Fruit fly (Drosophila melanogaster): ENCODE measurements around the gene CG34384.

DNA sequence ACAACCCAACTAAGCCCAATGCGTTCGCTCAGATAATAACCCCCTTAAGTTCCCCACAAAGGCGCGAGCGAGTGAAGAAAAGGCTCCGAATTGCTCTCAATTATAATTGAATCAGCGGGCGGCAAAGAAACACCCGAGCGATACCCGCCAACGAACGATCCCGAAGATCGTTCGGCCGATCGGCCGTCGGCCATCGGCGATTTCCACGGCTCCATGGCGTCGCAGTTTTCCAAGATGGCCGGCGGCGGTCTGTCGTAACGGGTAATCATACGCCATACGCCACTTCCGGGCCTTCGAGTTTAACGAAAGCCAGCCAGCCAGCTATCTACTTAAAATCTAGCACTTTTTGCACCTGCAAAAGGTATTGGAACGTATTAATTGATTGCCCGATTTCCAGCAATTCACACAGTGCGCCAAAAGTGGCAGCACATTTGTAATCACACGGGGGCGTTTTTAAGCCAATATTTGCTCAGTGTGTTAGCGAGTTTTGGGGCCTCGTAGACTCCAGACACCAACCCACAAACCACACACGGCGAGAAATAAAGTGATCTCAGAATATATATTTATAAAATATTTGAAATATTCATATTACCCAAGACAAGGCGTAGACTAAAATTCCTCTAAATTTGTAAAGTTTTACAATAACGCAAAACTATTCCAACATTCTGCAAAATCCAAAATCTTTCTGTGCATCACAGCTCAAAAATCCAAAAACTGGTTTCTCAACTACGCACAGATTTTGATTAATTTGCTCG lies 78.3 kb downstream of the CG34384 start:
- TF ChIP-seq psq (optimal IDR thresholded peaks at IDR 0.05) (no peak), usp (GFP tag; optimal IDR thresholded peaks at IDR 0.05) (no peak), pan (optimal IDR thresholded peaks at IDR 0.05) (no peak), EcR (GFP tag; optimal IDR thresholded peaks at IDR 0.05) (no peak), CG8478 (optimal IDR thresholded peaks at IDR 0.05) (no peak)

Measured in whole organism.